Worm (Caenorhabditis elegans) whole organism, L3 larva: ENCODE measurements around the gene kcmf-1.

ENCODE experiments used
- ZK546.5 ChIP-seq: sonication (generic microtip); optimal IDR thresholded peaks from 2 replicates; lab custom pipeline; 2017; ENCODE audit warnings: missing biosample characterization, missing genetic modification characterization
- fos-1 ChIP-seq: fragments of 150-350 bp; optimal IDR thresholded peaks from 2 replicates; lab custom pipeline; 2014; ENCODE audit warnings: missing biosample characterization, missing genetic modification characterization
- nhr-76 ChIP-seq: fragments of 150-350 bp; sonication (generic microtip); optimal IDR thresholded peaks from 5 replicates; lab custom pipeline; 2014; ENCODE audit warnings: missing biosample characterization, missing genetic modification characterization
- pqm-1 ChIP-seq: fragments of 150-350 bp; optimal IDR thresholded peaks from 2 replicates; lab custom pipeline; 2017; ENCODE audit warnings: missing biosample characterization, missing genetic modification characterization, inconsistent platforms
- sea-2 ChIP-seq: fragments of 150-350 bp; sonication (generic microtip); optimal IDR thresholded peaks from 4 replicates; lab custom pipeline; 2014; ENCODE audit warnings: missing biosample characterization, missing genetic modification reagents, missing genetic modification characterization
- snpc-4 ChIP-seq: fragments of 150-350 bp; optimal IDR thresholded peaks from 2 replicates; lab custom pipeline; 2014; ENCODE audit warnings: missing biosample characterization, missing genetic modification characterization

DNA sequence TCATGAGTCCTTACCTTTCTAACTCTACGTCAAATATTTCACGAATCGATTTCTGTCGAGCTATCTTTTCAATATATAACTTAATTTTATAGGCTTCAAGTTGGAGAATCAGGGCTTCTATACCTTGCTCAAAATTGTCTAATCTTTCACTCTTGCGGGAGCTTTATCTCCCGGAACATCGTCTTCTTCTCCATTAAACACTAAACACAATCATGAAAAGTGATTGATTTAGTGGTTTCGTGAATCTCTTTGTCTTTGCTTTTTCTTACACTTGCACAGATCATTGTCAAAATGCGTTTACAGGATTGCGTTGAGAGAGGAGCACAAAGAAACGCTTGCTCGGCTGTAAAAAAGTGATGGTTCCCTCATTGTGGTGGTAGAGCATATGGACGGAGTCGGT lies 40.8 kb upstream of the kcmf-1 start:
- no peak for TF ChIP-seq fos-1
- TF ChIP-seq snpc-4 = no peak
- no peak for TF ChIP-seq pqm-1 (tag; lab: Kevin White, UChicago)
- no peak for TF ChIP-seq nhr-76 (tag; lab: Kevin White, UChicago)
- TF ChIP-seq sea-2 (GFP tag; lab: Kevin White, UChicago) = no peak
- TF ChIP-seq ZK546.5 = no peak
